Worm (Caenorhabditis elegans) whole organism, late embryonic: ENCODE data around the gene T08B1.4.

Experiments
- K09A11.1 ChIP-seq: sonication (generic microtip); optimal IDR thresholded peaks from 2 replicates; lab custom pipeline; 2017; ENCODE audit warnings: antibody characterized with exemption, mild to moderate bottlenecking, missing genetic modification characterization, missing compliant biosample characterization; ENCODE audit not compliant: insufficient read depth
- ahr-1 ChIP-seq: sonication (generic microtip); optimal IDR thresholded peaks from 2 replicates; lab custom pipeline; 2016; ENCODE audit warnings: missing genetic modification characterization, missing compliant biosample characterization
- ama-1 ChIP-seq: fragments of 150-350 bp; optimal IDR thresholded peaks from 2 replicates; lab custom pipeline; 2014
- ceh-18 ChIP-seq: sonication (generic microtip); optimal IDR thresholded peaks from 2 replicates; lab custom pipeline; 2016; ENCODE audit warnings: missing genetic modification characterization, missing compliant biosample characterization
- ceh-30 ChIP-seq: fragments of 150-350 bp; optimal IDR thresholded peaks from 2 replicates; lab custom pipeline; 2014; ENCODE audit warnings: missing biosample characterization, missing genetic modification characterization
- elt-2 ChIP-seq: sonication (generic microtip); optimal IDR thresholded peaks from 2 replicates; lab custom pipeline; 2016; ENCODE audit warnings: missing genetic modification reagents, missing genetic modification characterization, missing compliant biosample characterization
- hlh-15 ChIP-seq: sonication (generic microtip); optimal IDR thresholded peaks from 2 replicates; lab custom pipeline; 2016; ENCODE audit warnings: missing genetic modification characterization, missing compliant biosample characterization
- hlh-6 ChIP-seq: sonication (generic microtip); optimal IDR thresholded peaks from 2 replicates; lab custom pipeline; 2016; ENCODE audit warnings: missing genotype, missing genetic modification characterization, missing compliant biosample characterization
- lin-11 ChIP-seq: fragments of 200-800 bp; sonication (Bioruptor generic); optimal IDR thresholded peaks from 2 replicates; lab custom pipeline; 2018; ENCODE audit warnings: mild to moderate bottlenecking, missing genetic modification characterization, missing compliant biosample characterization
- pha-4 ChIP-seq: fragments of 150-350 bp; optimal IDR thresholded peaks from 2 replicates; lab custom pipeline; 2018; ENCODE audit warnings: missing biosample characterization, missing genetic modification reagents, missing genetic modification characterization
- unc-55 ChIP-seq: sonication (generic microtip); optimal IDR thresholded peaks from 2 replicates; lab custom pipeline; 2017; ENCODE audit warnings: missing biosample characterization, missing genetic modification reagents, missing genetic modification characterization

- no peak for TF ChIP-seq unc-55
- TF ChIP-seq K09A11.1 (tag; lab: Kevin White, UChicago): no peak
- no peak for TF ChIP-seq elt-2 (tag; lab: Kevin White, UChicago)
- no peak for TF ChIP-seq ceh-18 (tag; lab: Kevin White, UChicago)
- no peak for TF ChIP-seq hlh-15 (tag; lab: Kevin White, UChicago)
- no peak for TF ChIP-seq pha-4 (tag; lab: Kevin White, UChicago)
- TF ChIP-seq ama-1: no peak
- TF ChIP-seq ceh-30 (tag; lab: Kevin White, UChicago): no peak
- TF ChIP-seq ahr-1: no peak
- no peak for TF ChIP-seq hlh-6
- no peak for TF ChIP-seq lin-11 (tag; lab: Kevin White, UChicago)
Observed at ce11 chrV:2031454-2031853, 52.4 kb downstream of the T08B1.4 start, which contains the start of gene hil-6.
